Worm (Caenorhabditis elegans) whole organism, L1 larva: ENCODE measurements around the gene M03C11.1.
"Not testable (repeated sequence)": the region's sequence is repeated elsewhere in the genome, so short reads cannot be mapped to it uniquely, and the experiment has no call there.

Experiments
- C04F5.9 ChIP-seq: sonication (generic microtip); optimal IDR thresholded peaks from 2 replicates; lab custom pipeline; 2016; ENCODE audit warnings: missing genetic modification characterization, missing compliant biosample characterization
- F16B12.6 ChIP-seq: fragments of 150-350 bp; optimal IDR thresholded peaks from 2 replicates; lab custom pipeline; 2014; ENCODE audit warnings: missing biosample characterization, missing genetic modification characterization
- aly-2 ChIP-seq: fragments of 150-350 bp; optimal IDR thresholded peaks from 2 replicates; lab custom pipeline; 2014; ENCODE audit warnings: missing biosample characterization, missing genetic modification characterization
- ceh-8 ChIP-seq: fragments of 200-800 bp; sonication (Bioruptor generic); optimal IDR thresholded peaks from 2 replicates; lab custom pipeline; 2018; ENCODE audit warnings: mild to moderate bottlenecking, missing genetic modification characterization, moderate library complexity, missing compliant biosample characterization
- ceh-82 ChIP-seq, 3 experiments: fragments of 150-350 bp in 1 of 3; sonication (generic microtip) in 2 of 3; optimal IDR thresholded peaks; 2 replicates each; lab custom pipeline; 2014 to 2017; ENCODE audit warnings: missing biosample characterization in 3 of 3, missing genetic modification characterization in 3 of 3
- ceh-88 ChIP-seq: fragments of 200-800 bp; sonication (Bioruptor generic); IDR thresholded peaks from 2 replicates; pipeline ENCODE4 v1.3.6; 2022; ENCODE audit warnings: missing genetic modification characterization, missing compliant biosample characterization
- dpl-1 ChIP-seq, 3 experiments: fragments of 150-350 bp in 2 of 3; sonication (generic microtip) in 1 of 3; optimal IDR thresholded peaks; 2 replicates each; lab custom pipeline; 2014 to 2017; ENCODE audit warnings: missing biosample characterization in 3 of 3, missing genetic modification characterization in 3 of 3, missing genetic modification reagents in 3 of 3
- dsc-1 ChIP-seq: sonication (generic microtip); optimal IDR thresholded peaks from 2 replicates; lab custom pipeline; 2016; ENCODE audit warnings: mild to moderate bottlenecking, missing genetic modification characterization, missing compliant biosample characterization
- efl-1 ChIP-seq, 4 experiments: fragments of 150-350 bp; optimal IDR thresholded peaks in 3 of 4; peaks in 1 of 4; 1 replicate in 1 of 4; 2 replicates in 3 of 4; lab custom pipeline; 2014; ENCODE audit warnings: missing biosample characterization in 2 of 4, missing genetic modification characterization in 2 of 4, missing genetic modification reagents in 2 of 4
- egl-13 ChIP-seq: sonication (generic microtip); optimal IDR thresholded peaks from 2 replicates; lab custom pipeline; 2016; ENCODE audit warnings: missing genotype, missing genetic modification reagents, missing genetic modification characterization, missing compliant biosample characterization
- fkh-10 ChIP-seq: sonication (generic microtip); optimal IDR thresholded peaks from 2 replicates; lab custom pipeline; 2017; ENCODE audit warnings: missing biosample characterization, missing genetic modification reagents, missing genetic modification characterization
- fkh-8 ChIP-seq: sonication (generic microtip); optimal IDR thresholded peaks from 2 replicates; lab custom pipeline; 2016; ENCODE audit warnings: mild to moderate bottlenecking, missing genetic modification characterization, missing compliant biosample characterization
- isw-1 ChIP-seq: fragments of 200-800 bp; sonication (Bioruptor generic); IDR thresholded peaks from 2 replicates; pipeline ENCODE4 v1.3.6; 2022; ENCODE audit warnings: missing genetic modification characterization, missing compliant biosample characterization
- lin-13 ChIP-seq: fragments of 150-350 bp; optimal IDR thresholded peaks from 2 replicates; lab custom pipeline; 2014; ENCODE audit warnings: missing biosample characterization, missing genetic modification reagents, missing genetic modification characterization
- lin-14 ChIP-seq: fragments of 200-800 bp; sonication (Bioruptor generic); optimal IDR thresholded peaks from 2 replicates; lab custom pipeline; 2018; ENCODE audit warnings: mild to moderate bottlenecking, missing genetic modification characterization, moderate library complexity, missing compliant biosample characterization
- lin-15B ChIP-seq: fragments of 150-350 bp; sonication (generic microtip); optimal IDR thresholded peaks from 3 replicates; lab custom pipeline; 2014; ENCODE audit warnings: missing biosample characterization, missing genetic modification characterization
- lin-35 ChIP-seq, 2 experiments: fragments of 150-350 bp; optimal IDR thresholded peaks; 2 replicates each; lab custom pipeline; 2014; ENCODE audit warnings: missing biosample characterization in 2 of 2, missing genetic modification characterization in 2 of 2, missing genetic modification reagents in 2 of 2
- lir-3 ChIP-seq: sonication (generic microtip); optimal IDR thresholded peaks from 2 replicates; lab custom pipeline; 2016; ENCODE audit warnings: mild to moderate bottlenecking, missing genetic modification characterization, moderate library complexity, missing compliant biosample characterization; ENCODE audit not compliant: poor library complexity
- lsy-2 ChIP-seq, 2 experiments: fragments of 150-350 bp; optimal IDR thresholded peaks; 2 replicates each; lab custom pipeline; 2014; ENCODE audit warnings: missing biosample characterization in 2 of 2, missing genetic modification characterization in 2 of 2
- mep-1 ChIP-seq: fragments of 150-350 bp; optimal IDR thresholded peaks from 2 replicates; lab custom pipeline; 2014; ENCODE audit warnings: missing biosample characterization, missing genetic modification characterization
- nhr-19 ChIP-seq: fragments of 200-800 bp; sonication (Bioruptor generic); conservative IDR thresholded peaks from 2 replicates; pipeline ENCODE4 v1.3.6; 2022; ENCODE audit warnings: missing genetic modification characterization, missing compliant biosample characterization
- nhr-20 ChIP-seq: sonication (generic microtip); optimal IDR thresholded peaks from 2 replicates; lab custom pipeline; 2016; ENCODE audit warnings: mild to moderate bottlenecking, missing genetic modification characterization, missing compliant biosample characterization
- nhr-47 ChIP-seq: sonication (generic microtip); optimal IDR thresholded peaks from 2 replicates; lab custom pipeline; 2016; ENCODE audit warnings: mild to moderate bottlenecking, missing genetic modification characterization, moderate library complexity, missing compliant biosample characterization
- nhr-71 ChIP-seq: sonication (generic microtip); optimal IDR thresholded peaks from 2 replicates; lab custom pipeline; 2016; ENCODE audit warnings: mild to moderate bottlenecking, missing genetic modification characterization, moderate library complexity, missing compliant biosample characterization
- nhr-76 ChIP-seq: sonication (generic microtip); optimal IDR thresholded peaks from 2 replicates; lab custom pipeline; 2017; ENCODE audit warnings: missing biosample characterization, missing genetic modification characterization
- nhr-77 ChIP-seq: fragments of 150-350 bp; optimal IDR thresholded peaks from 2 replicates; lab custom pipeline; 2014; ENCODE audit warnings: missing biosample characterization, missing genetic modification characterization
- nhr-84 ChIP-seq: sonication (generic microtip); optimal IDR thresholded peaks from 2 replicates; lab custom pipeline; 2017; ENCODE audit warnings: missing biosample characterization, missing genetic modification characterization
- nhr-85 ChIP-seq: sonication (generic microtip); peaks from one replicate; lab custom pipeline; 2016; ENCODE audit warnings: missing genetic modification characterization, inconsistent platforms, missing compliant biosample characterization
- nhr-90 ChIP-seq: sonication (generic microtip); optimal IDR thresholded peaks from 2 replicates; lab custom pipeline; 2016; ENCODE audit warnings: mild to moderate bottlenecking, missing genetic modification characterization, missing compliant biosample characterization; ENCODE audit not compliant: poor library complexity
- pqm-1 ChIP-seq: sonication (generic microtip); optimal IDR thresholded peaks from 3 replicates; lab custom pipeline; 2017; ENCODE audit warnings: missing biosample characterization, missing genetic modification characterization
- rnt-1 ChIP-seq: sonication (generic microtip); optimal IDR thresholded peaks from 2 replicates; lab custom pipeline; 2016; ENCODE audit warnings: mild to moderate bottlenecking, missing genetic modification characterization, moderate library complexity, missing compliant biosample characterization
- snpc-4 ChIP-seq: fragments of 150-350 bp; optimal IDR thresholded peaks from 2 replicates; lab custom pipeline; 2014; ENCODE audit warnings: missing biosample characterization, missing genetic modification characterization
- sox-4 ChIP-seq: sonication (generic microtip); optimal IDR thresholded peaks from 2 replicates; lab custom pipeline; 2016; ENCODE audit warnings: missing genetic modification characterization, missing compliant biosample characterization
- sup-37 ChIP-seq: fragments of 200-800 bp; sonication (Bioruptor generic); optimal IDR thresholded peaks from 2 replicates; lab custom pipeline; 2018; ENCODE audit warnings: mild to moderate bottlenecking, missing genetic modification characterization, missing compliant biosample characterization
- swsn-7 ChIP-seq: sonication (generic microtip); optimal IDR thresholded peaks from 2 replicates; lab custom pipeline; 2016; ENCODE audit warnings: missing genetic modification characterization, missing compliant biosample characterization
- tbx-2 ChIP-seq: sonication (generic microtip); optimal IDR thresholded peaks from 2 replicates; lab custom pipeline; 2016; ENCODE audit warnings: missing genetic modification characterization, missing compliant biosample characterization
- tlp-1 ChIP-seq: fragments of 150-350 bp; optimal IDR thresholded peaks from 2 replicates; lab custom pipeline; 2014; ENCODE audit warnings: missing biosample characterization, missing genetic modification characterization
- unc-130 ChIP-seq: fragments of 150-350 bp; optimal IDR thresholded peaks from 2 replicates; lab custom pipeline; 2017; ENCODE audit warnings: missing biosample characterization, missing genetic modification characterization, inconsistent platforms
- unc-62 ChIP-seq: fragments of 150-350 bp; optimal IDR thresholded peaks from 2 replicates; lab custom pipeline; 2014; ENCODE audit warnings: missing biosample characterization, missing genetic modification reagents, missing genetic modification characterization
- unc-86 ChIP-seq: sonication (generic microtip); optimal IDR thresholded peaks from 2 replicates; lab custom pipeline; 2016; ENCODE audit warnings: missing genetic modification characterization, missing compliant biosample characterization
- ztf-4 ChIP-seq: fragments of 150-350 bp; optimal IDR thresholded peaks from 2 replicates; lab custom pipeline; 2014; ENCODE audit warnings: missing biosample characterization, missing genetic modification characterization

Gene M03C11.1

DNA sequence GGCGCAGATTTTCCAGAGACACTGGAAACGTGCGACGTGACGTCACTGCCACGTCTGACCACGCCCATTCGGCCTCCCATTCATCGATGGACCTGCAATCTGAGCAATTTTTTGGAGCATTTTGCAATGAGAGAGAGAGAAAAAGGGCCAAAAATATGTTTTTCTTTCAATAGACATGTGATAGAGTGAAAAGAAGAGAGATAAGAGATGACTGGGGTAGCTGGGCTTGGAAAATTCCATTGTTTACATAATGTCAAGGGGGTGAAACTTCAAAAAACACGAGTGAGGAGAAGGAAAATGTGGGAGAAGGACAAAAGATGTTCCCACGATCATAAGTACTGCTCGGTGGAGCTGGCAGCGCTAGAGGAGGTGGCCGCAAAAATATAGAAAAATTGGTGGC lies at the start of gene M03C11.1:
M03C11.1 (minus strand) TSS at position 101 of the 400 bp plus-strand sequence.
- TF ChIP-seq nhr-20 (tag; lab: Kevin White, UChicago) (no peak), lsy-2 (tag; optimal IDR thresholded peaks at IDR 0.05; lab: Kevin White, UChicago) (peak in 1 of 2 experiments; percentile 12)

DNA sequence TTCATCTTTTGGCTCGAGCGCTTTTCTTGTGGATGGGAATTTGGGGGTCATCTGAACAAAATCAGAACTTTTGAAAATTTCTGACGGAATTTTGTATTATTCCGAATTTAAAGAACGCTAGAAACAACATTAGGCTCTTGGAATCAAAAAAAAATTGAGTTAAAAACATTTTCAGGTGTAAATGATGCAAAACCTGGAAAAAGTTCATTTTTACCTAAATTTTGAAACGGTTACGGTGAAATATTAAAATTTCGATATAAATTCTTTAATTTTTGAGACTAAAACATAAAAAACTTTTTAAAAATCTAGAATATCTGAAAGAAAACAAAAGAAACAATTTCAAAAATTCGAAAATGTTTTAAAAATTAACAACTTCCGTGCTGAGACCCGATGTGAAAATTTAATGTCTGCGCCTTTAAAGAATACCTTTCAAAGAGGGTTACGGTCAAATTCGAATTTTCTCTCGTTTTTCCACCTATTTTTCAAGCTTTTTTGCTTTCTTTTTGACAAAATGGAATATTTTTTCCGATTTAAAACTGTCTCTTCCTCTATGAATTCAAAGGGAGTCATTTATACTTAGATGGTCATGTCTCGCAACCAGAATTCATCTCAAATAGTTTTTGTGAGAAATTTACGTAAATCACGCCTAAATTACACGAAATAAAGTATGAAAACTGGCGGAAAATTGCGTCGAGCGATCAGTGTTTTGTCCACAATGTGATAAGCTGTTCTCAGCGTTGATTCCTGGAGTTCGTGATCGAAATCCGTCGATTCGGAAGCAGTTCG lies 46.7 kb upstream of the M03C11.1 start, which contains the start of the genes H04D03.2 and ecps-2:
H04D03.2 (minus strand) TSS at position 51 of the 786 bp plus-strand sequence.
ecps-2 (plus strand) TSS at position 736 of the 786 bp plus-strand sequence.
- TF ChIP-seq sox-4, result no peak
- no peak for TF ChIP-seq unc-62
- no peak for TF ChIP-seq nhr-76 (tag; lab: Kevin White, UChicago)
- no peak for TF ChIP-seq lin-15B (tag; lab: Kevin White, UChicago)
- TF ChIP-seq pqm-1 (tag; lab: Kevin White, UChicago), result no peak
- no peak for TF ChIP-seq tlp-1 (tag; lab: Kevin White, UChicago)
- no peak for TF ChIP-seq ztf-4 (tag; lab: Kevin White, UChicago)
- no peak for TF ChIP-seq dsc-1
- TF ChIP-seq fkh-10, result no peak
- no peak for TF ChIP-seq sup-37 (GFP tag; lab: Kevin White, UChicago)

ce11 chrIII:10438780-10439179 lies 42.9 kb upstream of the M03C11.1 start, which contains the start of gene H04D03.6:
Gene H04D03.6, minus strand, starts transcription at chrIII:10438880.
- not testable (repeated sequence) for TF ChIP-seq nhr-84 (tag; lab: Kevin White, UChicago); lin-35 (GFP tag; optimal IDR thresholded peaks at IDR 0.05; lab: Kevin White, UChicago); aly-2
- TF ChIP-seq, all 84 proteins: peak for 0; not testable (repeated sequence) for 84

DNA sequence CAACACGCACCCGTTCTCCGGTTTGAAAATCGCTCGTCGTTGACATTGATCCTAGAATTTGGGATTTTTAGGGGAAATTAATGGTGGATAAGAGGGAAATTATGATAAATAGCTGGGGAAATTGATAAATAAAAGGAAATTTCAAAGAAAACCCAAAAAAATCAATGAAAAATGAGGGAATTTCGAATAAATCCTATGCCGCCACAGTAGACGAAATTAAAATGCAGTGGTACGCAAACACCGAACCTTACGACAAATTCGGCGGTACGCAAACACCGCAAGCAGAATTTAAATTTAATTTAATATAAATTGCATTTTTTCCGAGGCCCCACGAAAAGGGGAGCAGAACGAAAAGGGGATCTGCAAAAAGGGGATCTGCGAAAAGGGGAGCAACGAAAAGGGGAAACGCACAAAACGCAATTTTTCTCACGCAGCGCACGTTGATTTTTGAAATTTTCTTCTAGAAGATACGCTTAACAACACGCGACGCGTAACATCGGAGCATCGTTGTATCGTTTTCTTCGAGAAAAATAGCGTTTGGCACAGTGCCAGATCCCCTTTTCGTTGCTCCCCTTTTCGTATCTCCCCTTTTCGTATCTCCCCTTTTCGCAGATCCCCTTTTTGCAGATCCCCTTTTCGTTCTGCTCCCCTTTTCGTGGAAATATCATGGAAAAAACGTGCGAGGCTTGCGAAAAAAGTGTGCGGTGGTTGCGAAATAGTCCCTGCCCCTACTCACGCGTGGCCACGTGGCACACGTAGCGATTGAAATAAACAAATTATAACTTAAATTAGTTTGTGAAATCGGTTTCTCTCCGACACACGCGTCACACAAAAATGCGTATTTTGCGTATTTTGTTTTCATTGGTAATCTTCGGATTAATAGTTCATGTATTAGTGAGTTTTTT lies 40.3 kb upstream of the M03C11.1 start, which contains the start of the genes smrd-1 and enu-3.1:
smrd-1 (minus strand) TSS at position 51 of the 905 bp plus-strand sequence.
enu-3.1 (plus strand) TSS at position 339 of the 905 bp plus-strand sequence.
- TF ChIP-seq tbx-2 (peak; percentile 78), dpl-1 (GFP tag; optimal IDR thresholded peaks at IDR 0.05; lab: Kevin White, UChicago) (peak; percentile 37 to 75 (median 66)), isw-1 (peak; percentile 73), unc-130 (tag; lab: Kevin White, UChicago) (peak; percentile 20), mep-1 (tag; lab: Kevin White, UChicago) (peak; percentile 42), efl-1 (optimal IDR thresholded peaks at IDR 0.05; lab: Kevin White, UChicago) (peak; percentile 53 to 71), efl-1 (GFP tag; optimal IDR thresholded peaks at IDR 0.05 in 1 of 2; lab: Kevin White, UChicago) (peak; percentile 73 to 96), swsn-7 (tag; lab: Kevin White, UChicago) (peak; percentile 70), unc-86 (tag; lab: Kevin White, UChicago) (peak; percentile 62), nhr-71 (tag; lab: Kevin White, UChicago) (peak; percentile 82), ceh-88 (GFP tag; lab: Robert Waterston, UW) (peak; percentile 72), rnt-1 (tag; lab: Kevin White, UChicago) (peak; percentile 59), C04F5.9 (peak; percentile 9), nhr-90 (tag; lab: Kevin White, UChicago) (peak; percentile 63), ceh-82 (tag; optimal IDR thresholded peaks at IDR 0.05; lab: Kevin White, UChicago) (peak; percentile 41 to 65 (median 41)), F16B12.6 (tag; lab: Kevin White, UChicago) (peak; percentile 88), lin-13 (GFP tag; lab: Kevin White, UChicago) (peak; percentile 58), lin-35 (GFP tag; optimal IDR thresholded peaks at IDR 0.05; lab: Kevin White, UChicago) (peak; percentile 69 to 73), nhr-19 (peak; percentile 78), lin-15B (tag; lab: Kevin White, UChicago) (peak; percentile 72), lir-3 (tag; lab: Kevin White, UChicago) (peak; percentile 57), egl-13 (tag; lab: Kevin White, UChicago) (peak; percentile 63), nhr-77 (peak; percentile 29), ceh-8 (GFP tag; lab: Kevin White, UChicago) (peak; percentile 93), dsc-1 (peak; percentile 74), snpc-4 (tag; lab: Kevin White, UChicago) (peak; percentile 13), nhr-47 (tag; lab: Kevin White, UChicago) (peak; percentile 84), fkh-8 (tag; lab: Kevin White, UChicago) (peak; percentile 80), nhr-85 (tag; lab: Kevin White, UChicago) (peak; percentile 64), lin-14 (peak; percentile 78), lsy-2 (tag; optimal IDR thresholded peaks at IDR 0.05; lab: Kevin White, UChicago) (peak; percentile 72 to 77)
